Worm (Caenorhabditis elegans): ENCODE results near the gene lsd-1.
A peak's percentile ranks its signal among the peaks of the same experiment; 100 is the strongest.

- TF ChIP-seq elt-3 (tag; optimal IDR thresholded peaks at IDR 0.05) (no peak), skn-1 (tag; optimal IDR thresholded peaks at IDR 0.05) (no peak), ztf-4 (tag; optimal IDR thresholded peaks at IDR 0.05) (no peak), lin-11 (tag; optimal IDR thresholded peaks at IDR 0.05) (no peak), nhr-12 (tag; optimal IDR thresholded peaks at IDR 0.05) (no peak), fos-1 (tag; optimal IDR thresholded peaks at IDR 0.05) (peak; percentile 82), mbf-1 (tag; optimal IDR thresholded peaks at IDR 0.05) (no peak)
These were observed 15.9 kb downstream of the lsd-1 start for ce11 chrX:11964555-11964954.

Measured in whole organism, L2 larva.